Worm (Caenorhabditis elegans): ENCODE results near the gene T09A5.4.

DNA sequence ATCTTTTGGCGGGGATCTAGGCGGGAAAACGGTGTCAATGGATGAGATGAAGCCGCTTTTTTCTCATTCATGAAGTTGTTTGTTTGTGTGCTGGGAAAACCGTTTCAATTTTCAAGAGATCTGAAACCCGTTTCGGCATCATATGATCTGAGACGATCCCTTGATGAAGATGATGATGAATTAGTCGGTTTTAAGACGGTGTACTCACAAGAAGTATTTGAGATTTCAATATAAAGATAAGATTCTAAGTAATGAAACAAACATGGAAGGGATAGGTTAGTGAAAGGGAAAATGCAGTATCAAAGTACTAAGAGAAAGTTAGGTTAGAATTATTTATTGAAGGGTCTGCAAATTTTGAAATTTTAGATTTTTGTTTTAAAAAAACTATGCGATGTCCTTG lies 37.8 kb upstream of the T09A5.4 start:
- TF ChIP-seq scrt-1 (GFP tag; IDR thresholded peaks at IDR 0.05) (no peak), hmbx-1 (tag; optimal IDR thresholded peaks at IDR 0.05) (no peak), tbx-11 (GFP tag; IDR thresholded peaks at IDR 0.05) (no peak), ama-1 (optimal IDR thresholded peaks at IDR 0.05) (no peak), flt-1 (GFP tag; IDR thresholded peaks at IDR 0.05) (no peak), sea-1 (GFP tag; conservative IDR thresholded peaks at IDR 0.05) (no peak), hnd-1 (tag; optimal IDR thresholded peaks at IDR 0.05) (no peak), B0310.2 (tag; optimal IDR thresholded peaks at IDR 0.05) (no peak), tbx-37 (GFP tag; conservative IDR thresholded peaks at IDR 0.05) (no peak), tra-4 (tag; optimal IDR thresholded peaks at IDR 0.05) (no peak), pes-1 (GFP tag; IDR thresholded peaks at IDR 0.05) (no peak), ceh-13 (GFP tag; optimal IDR thresholded peaks at IDR 0.05) (no peak), aly-1 (tag; optimal IDR thresholded peaks at IDR 0.05) (no peak)
